Fruit fly (Drosophila melanogaster) ovary, adult (tissue): ENCODE measurements around the gene Nemp.

Source experiments
- CG17801 ChIP-seq: fragments of 200-800 bp; optimal IDR thresholded peaks from 2 replicates; lab custom pipeline; 2019; ENCODE audit warnings: missing biosample characterization, mild to moderate bottlenecking, missing genetic modification characterization, moderate library complexity; ENCODE audit not compliant: partially characterized antibody

The Nemp gene

DNA sequence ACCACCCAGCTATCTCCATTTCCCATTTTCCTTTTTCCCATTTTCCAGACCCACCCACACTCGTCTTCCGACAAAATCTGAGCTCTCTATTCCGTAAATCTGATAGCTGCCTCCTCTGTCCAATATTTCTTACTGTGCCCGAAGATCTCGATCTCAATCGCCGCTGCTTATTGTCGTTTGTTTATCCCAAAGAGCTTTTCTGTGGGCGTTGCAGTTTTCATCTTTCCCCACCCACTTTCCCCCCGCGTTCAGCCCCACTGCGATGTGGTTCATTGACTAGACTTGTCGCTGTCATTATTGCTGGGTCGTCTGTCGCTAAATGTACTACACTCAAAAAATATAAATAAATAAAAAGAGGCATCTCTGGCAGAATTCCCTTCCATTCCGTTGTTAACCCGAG is 34.5 kb upstream of the Nemp start:
- no peak for TF ChIP-seq CG17801 (GFP tag; lab: Kevin White, UChicago)

DNA sequence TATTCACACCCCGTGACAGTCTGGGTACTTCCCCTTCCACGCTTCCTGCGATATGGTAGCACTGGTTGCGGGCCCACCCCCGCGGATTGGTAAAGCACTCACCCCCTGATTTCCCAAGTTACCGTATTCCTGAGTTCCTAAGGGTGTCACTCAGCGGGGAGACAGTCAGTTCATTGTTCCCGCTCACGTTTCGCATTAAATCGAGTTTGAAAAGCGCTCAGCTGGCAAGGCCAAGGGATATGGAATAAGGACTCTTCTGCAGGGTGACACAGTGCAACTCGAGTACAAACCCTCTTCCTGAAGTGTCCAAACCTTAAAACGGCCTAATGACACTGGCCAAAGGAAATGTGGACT is 33.3 kb upstream of the Nemp start:
- no peak for TF ChIP-seq CG17801 (GFP tag; lab: Kevin White, UChicago)

- no peak for TF ChIP-seq CG17801 (GFP tag; lab: Kevin White, UChicago)
Observed at dm6 chrX:16687400-16688105, 32.7 kb upstream of the Nemp start.

dm6 chrX:16683765-16684164 is 28.9 kb upstream of the Nemp start, which contains the start of gene Axs:
Gene Axs (minus strand): TSS chrX:16683895.
- no peak for TF ChIP-seq CG17801 (GFP tag; lab: Kevin White, UChicago)

- no peak for TF ChIP-seq CG17801 (GFP tag; lab: Kevin White, UChicago)
Observed at dm6 chrX:16678845-16679347, 24.1 kb upstream of the Nemp start, which contains the start of the genes CG13010 and sing. Gene CG13010 (minus strand): TSS chrX:16678945. Gene sing (plus strand): TSS chrX:16679297.

- no peak for TF ChIP-seq CG17801 (GFP tag; lab: Kevin White, UChicago)
Observed at dm6 chrX:16677163-16677562, 22.3 kb upstream of the Nemp start.

- no peak for TF ChIP-seq CG17801 (GFP tag; lab: Kevin White, UChicago)
Observed at dm6 chrX:16676653-16677052, 21.8 kb upstream of the Nemp start, which contains the start of gene CG13012. Gene CG13012 (minus strand): TSS chrX:16676753.

dm6 chrX:16674538-16674937 is 19.7 kb upstream of the Nemp start:
- no peak for TF ChIP-seq CG17801 (GFP tag; lab: Kevin White, UChicago)

DNA sequence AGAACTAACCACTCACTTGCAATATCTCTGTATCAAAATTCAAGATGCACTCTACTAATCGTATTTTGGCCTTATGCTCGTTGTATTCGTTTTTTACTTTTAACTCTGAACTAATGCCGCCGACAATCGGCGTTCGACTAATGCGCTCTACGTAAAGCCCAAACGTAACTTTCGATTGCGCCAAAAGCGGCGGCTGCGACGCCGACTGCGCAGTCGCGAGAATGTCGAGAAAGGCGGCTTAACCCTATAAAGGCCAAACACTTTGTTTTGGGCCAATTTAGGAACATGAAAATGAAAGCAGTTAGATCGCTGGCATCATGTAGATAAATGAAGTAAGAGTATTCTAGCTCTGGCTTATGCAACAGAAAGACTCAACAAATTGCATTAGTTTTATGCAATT is 18.1 kb upstream of the Nemp start:
- no peak for TF ChIP-seq CG17801 (GFP tag; lab: Kevin White, UChicago)

DNA sequence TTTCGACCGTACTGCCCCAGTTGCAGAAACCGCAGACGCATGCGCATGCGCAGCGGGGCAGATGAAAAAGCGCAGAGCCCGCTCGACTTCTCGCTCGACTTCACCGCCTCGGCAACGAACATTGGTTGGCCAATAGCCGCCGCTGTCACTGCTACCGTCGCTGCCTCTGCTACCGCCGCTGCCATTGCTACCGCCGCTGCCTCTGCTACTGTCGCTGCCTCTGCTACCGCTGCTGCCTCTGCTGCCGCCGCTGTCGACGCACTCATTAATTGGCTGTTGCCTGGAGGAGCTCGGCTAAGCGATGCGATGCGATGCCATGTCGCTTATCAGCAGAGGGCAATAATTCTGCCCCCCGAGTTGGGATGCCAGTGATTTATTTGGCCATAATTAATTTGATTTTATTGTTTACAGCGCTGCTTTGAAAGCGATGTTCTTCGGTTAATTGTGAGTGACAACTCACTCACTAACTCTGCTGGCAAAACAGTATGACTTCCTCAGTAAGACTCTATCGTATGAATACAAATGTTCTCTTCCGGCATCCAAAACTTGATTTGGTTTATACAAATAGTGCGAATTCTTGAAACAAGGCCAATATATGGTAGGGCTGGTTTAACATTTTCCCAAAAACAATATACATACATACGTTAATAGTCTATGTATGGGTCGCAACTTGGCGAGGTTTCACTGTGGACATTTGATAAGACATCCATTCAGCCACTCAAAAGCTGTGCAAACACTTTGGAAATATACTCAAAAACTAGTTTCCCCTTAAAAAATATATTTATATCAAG is 16.1 kb upstream of the Nemp start:
- no peak for TF ChIP-seq CG17801 (GFP tag; lab: Kevin White, UChicago)

DNA sequence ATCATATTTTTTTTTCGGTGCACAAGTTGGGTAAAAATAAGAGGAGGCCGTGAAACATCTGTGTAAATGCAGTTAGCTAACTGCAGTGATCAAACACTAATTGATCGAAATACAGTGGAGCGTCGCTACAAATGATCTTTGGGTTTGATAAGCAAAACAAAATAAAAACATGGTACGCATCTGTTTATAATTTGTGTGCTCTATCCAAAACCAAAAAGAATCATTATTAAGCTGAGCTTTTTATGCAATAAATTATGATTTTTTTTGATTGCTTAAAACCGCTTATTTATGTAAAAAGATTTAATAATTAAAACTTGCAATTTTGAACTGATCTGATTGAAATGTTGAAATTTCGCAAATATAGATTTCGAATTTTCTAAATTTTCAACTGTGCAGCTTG is 15.4 kb upstream of the Nemp start:
- no peak for TF ChIP-seq CG17801 (GFP tag; lab: Kevin White, UChicago)

DNA sequence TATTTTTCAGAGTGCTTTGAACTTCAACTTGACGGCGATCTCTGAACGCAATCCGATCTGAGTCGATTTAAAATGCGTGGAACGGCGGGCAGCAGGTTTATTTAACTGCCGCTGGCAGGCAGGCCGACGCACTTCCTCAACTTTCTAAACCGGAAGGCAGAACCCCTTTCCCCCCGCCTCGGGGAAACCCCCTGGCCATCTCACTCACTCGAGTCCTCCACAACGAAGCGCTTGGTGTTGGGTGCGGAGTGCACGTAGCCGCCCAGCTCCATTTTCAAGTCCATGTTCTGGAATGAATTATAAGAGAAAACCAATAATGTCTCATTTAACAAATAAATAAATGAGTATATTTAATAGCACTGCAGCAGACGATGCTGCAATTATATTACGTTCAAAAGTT is 15.0 kb upstream of the Nemp start:
- TF ChIP-seq CG17801 (GFP tag; lab: Kevin White, UChicago), result no peak

DNA sequence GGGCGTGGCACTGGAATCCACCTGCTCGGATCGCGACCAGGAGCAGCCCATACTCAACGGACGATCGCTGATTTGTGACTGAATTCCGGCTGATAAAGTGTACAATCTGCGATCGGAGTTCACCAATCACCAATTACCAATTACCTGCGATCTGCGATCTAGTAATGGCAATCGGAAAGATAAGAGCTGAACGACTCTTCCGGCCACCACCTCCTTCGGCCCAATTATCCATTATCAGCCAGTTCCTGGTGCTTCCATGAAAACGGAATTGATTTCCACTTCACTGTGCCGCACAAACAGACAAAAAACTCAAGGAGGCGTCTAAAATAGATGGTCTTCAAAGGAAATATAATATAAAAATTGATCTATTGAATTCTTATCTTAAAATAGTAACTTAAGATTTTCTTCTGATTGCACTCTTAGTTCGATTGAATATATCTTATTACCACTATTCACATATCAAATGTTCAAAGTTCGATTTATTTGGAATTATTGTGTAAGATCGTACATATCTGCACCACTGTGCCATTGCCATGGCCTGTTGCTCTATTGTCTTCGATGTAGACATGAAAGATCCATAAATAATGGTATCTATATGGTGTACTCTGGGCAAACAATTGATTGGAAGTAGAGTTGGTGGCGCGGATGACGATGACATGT is 9.7 kb upstream of the Nemp start, which contains the start of gene CG15865:
Gene CG15865, minus strand, starts transcription at position 51 of the 660 bp plus-strand sequence.
- TF ChIP-seq CG17801 (GFP tag; lab: Kevin White, UChicago), result no peak

dm6 chrX:16660632-16661031 is 5.8 kb upstream of the Nemp start:
- TF ChIP-seq CG17801 (GFP tag; lab: Kevin White, UChicago), result no peak

DNA sequence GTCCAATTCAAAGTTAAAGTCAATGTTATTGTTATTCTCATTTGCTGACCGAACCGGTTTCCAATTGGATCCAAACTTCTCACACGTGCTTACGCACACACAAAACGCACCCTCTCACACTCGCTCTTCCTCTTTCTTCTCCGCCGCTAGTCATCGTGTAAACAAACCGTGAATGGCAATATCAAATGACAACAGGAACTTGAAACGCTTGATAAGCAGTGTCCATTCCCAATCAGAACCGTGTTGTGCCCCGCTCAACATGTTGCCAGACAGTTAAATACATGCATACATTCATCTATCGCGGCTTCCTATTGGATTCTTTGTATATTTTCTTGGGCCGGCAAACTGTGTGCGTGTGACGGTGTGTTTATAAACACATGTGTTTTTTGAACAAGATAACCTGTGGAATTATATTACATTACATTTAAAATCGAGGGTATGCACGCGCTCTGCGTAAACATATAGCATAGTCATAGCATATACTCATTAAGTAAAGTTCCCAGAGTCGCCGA is 965 bp upstream of the Nemp start:
- TF ChIP-seq CG17801 (GFP tag; lab: Kevin White, UChicago), result no peak
